Fruit fly (Drosophila melanogaster) whole organism, embryonic: ENCODE measurements around the gene Mst85C.

Experiments used
- Asciz ChIP-seq: fragments of 200-800 bp; sonication (Bioruptor generic); optimal IDR thresholded peaks from 2 replicates; lab custom pipeline; 2017; ENCODE audit warnings: missing biosample characterization, mild to moderate bottlenecking, missing genetic modification characterization, missing genetic modification reagents
- CG1024 ChIP-seq: fragments of 200-800 bp; sonication (Bioruptor generic); IDR thresholded peaks from 2 replicates; pipeline ENCODE4 v1.3.6; 2022; ENCODE audit warnings: missing biosample characterization, missing genetic modification characterization
- CG10267 ChIP-seq: fragments of 200-800 bp; sonication (Bioruptor generic); optimal IDR thresholded peaks from 2 replicates; lab custom pipeline; 2018; ENCODE audit warnings: missing biosample characterization, mild to moderate bottlenecking, missing genetic modification characterization, moderate library complexity
- CG10543 ChIP-seq: fragments of 200-800 bp; sonication (Bioruptor generic); optimal IDR thresholded peaks from 3 replicates; lab custom pipeline; 2017; ENCODE audit warnings: missing biosample characterization, mild to moderate bottlenecking, missing genetic modification characterization, moderate library complexity
- CG10959 ChIP-seq: fragments of 200-800 bp; sonication (Bioruptor generic); IDR thresholded peaks from 2 replicates; pipeline ENCODE4 v1.3.6; 2022; ENCODE audit warnings: missing biosample characterization, missing genetic modification characterization
- CG11247 ChIP-seq: fragments of 200-800 bp; sonication (Bioruptor generic); IDR thresholded peaks from 2 replicates; pipeline ENCODE4 v1.3.6; 2022; ENCODE audit warnings: missing biosample characterization, missing genetic modification characterization
- CG11504 ChIP-seq: fragments of 200-800 bp; sonication (Bioruptor generic); optimal IDR thresholded peaks from 3 replicates; lab custom pipeline; 2019; ENCODE audit warnings: missing biosample characterization, mild to moderate bottlenecking, missing genetic modification characterization, moderate library complexity
- CG11695 ChIP-seq: fragments of 200-800 bp; sonication (Bioruptor generic); IDR thresholded peaks from 3 replicates; pipeline ENCODE4 v1.3.6; 2022; ENCODE audit warnings: missing biosample characterization, missing genetic modification characterization
- CG12219 ChIP-seq: fragments of 200-800 bp; sonication (Bioruptor generic); optimal IDR thresholded peaks from 3 replicates; lab custom pipeline; 2018; ENCODE audit warnings: missing biosample characterization, mild to moderate bottlenecking, missing genetic modification characterization
- CG15479 ChIP-seq: fragments of 200-800 bp; sonication (Bioruptor generic); optimal IDR thresholded peaks from 3 replicates; lab custom pipeline; 2019; ENCODE audit warnings: missing biosample characterization, mild to moderate bottlenecking, missing genetic modification characterization, moderate library complexity
- CG16863 ChIP-seq: fragments of 200-800 bp; sonication (Bioruptor generic); optimal IDR thresholded peaks from 3 replicates; lab custom pipeline; 2016; ENCODE audit warnings: missing biosample characterization, missing genetic modification characterization
- CG17328 ChIP-seq: fragments of 200-800 bp; sonication (Bioruptor generic); IDR thresholded peaks from 2 replicates; pipeline ENCODE4 v1.3.6; 2022; ENCODE audit warnings: missing biosample characterization, missing genetic modification characterization
- CG17385 ChIP-seq: fragments of 200-800 bp; sonication (Bioruptor generic); optimal IDR thresholded peaks from 3 replicates; lab custom pipeline; 2018; ENCODE audit warnings: missing biosample characterization, mild to moderate bottlenecking, missing genetic modification characterization
- CG17568 ChIP-seq: fragments of 200-800 bp; sonication (Bioruptor generic); optimal IDR thresholded peaks from 2 replicates; lab custom pipeline; 2018; ENCODE audit warnings: missing biosample characterization, mild to moderate bottlenecking, missing genetic modification characterization, moderate library complexity
- CG17802 ChIP-seq: fragments of 200-800 bp; sonication (Bioruptor generic); optimal IDR thresholded peaks from 2 replicates; lab custom pipeline; 2018; ENCODE audit warnings: missing biosample characterization, mild to moderate bottlenecking, missing genetic modification characterization, moderate library complexity
- CG18262 ChIP-seq: fragments of 200-800 bp; optimal IDR thresholded peaks from 3 replicates; lab custom pipeline; 2019; ENCODE audit warnings: missing biosample characterization, mild to moderate bottlenecking, missing genetic modification characterization, moderate library complexity
- CG2712 ChIP-seq: fragments of 200-800 bp; optimal IDR thresholded peaks from 3 replicates; lab custom pipeline; 2019; ENCODE audit warnings: missing biosample characterization, mild to moderate bottlenecking, missing genetic modification characterization, moderate library complexity
- CG3163 ChIP-seq: fragments of 200-800 bp; sonication (Bioruptor generic); optimal IDR thresholded peaks from 3 replicates; lab custom pipeline; 2016; ENCODE audit warnings: missing biosample characterization, missing genetic modification characterization
- CG34422 ChIP-seq: fragments of 200-800 bp; sonication (Bioruptor generic); IDR thresholded peaks from 3 replicates; pipeline ENCODE4 v1.3.6; 2022; ENCODE audit warnings: missing biosample characterization, missing genetic modification characterization
- CG3726 ChIP-seq: fragments of 200-800 bp; sonication (Bioruptor generic); IDR thresholded peaks from 3 replicates; pipeline ENCODE4, ENCODE4 v1.3.6; 2022; ENCODE audit warnings: missing biosample characterization, missing genetic modification characterization
- CG4404 ChIP-seq: fragments of 200-800 bp; sonication (Bioruptor generic); IDR thresholded peaks from 2 replicates; pipeline ENCODE4 v1.3.6; 2022; ENCODE audit warnings: missing biosample characterization, missing genetic modification characterization
- CG4820 ChIP-seq: fragments of 200-800 bp; sonication (Bioruptor generic); optimal IDR thresholded peaks from 3 replicates; lab custom pipeline; 2016; ENCODE audit warnings: missing biosample characterization, missing genetic modification characterization
- CG6654 ChIP-seq: fragments of 200-800 bp; sonication (Bioruptor generic); optimal IDR thresholded peaks from 2 replicates; lab custom pipeline; 2017; ENCODE audit warnings: missing biosample characterization, mild to moderate bottlenecking, missing genetic modification characterization
- CG8388 ChIP-seq: fragments of 200-800 bp; sonication (Bioruptor generic); optimal IDR thresholded peaks from 2 replicates; lab custom pipeline; 2019; ENCODE audit warnings: missing biosample characterization, mild to moderate bottlenecking, missing genetic modification characterization, moderate library complexity
- CG8765 ChIP-seq: fragments of 200-800 bp; sonication (Bioruptor generic); IDR thresholded peaks from 2 replicates; pipeline ENCODE4 v1.3.6; 2022; ENCODE audit warnings: missing biosample characterization, missing genetic modification characterization
- E2f1 ChIP-seq: fragments of 200-800 bp; sonication (Bioruptor generic); IDR thresholded peaks from 2 replicates; pipeline ENCODE4 v1.3.6; 2022; ENCODE audit warnings: missing biosample characterization, missing genetic modification characterization
- Fer2 ChIP-seq: fragments of 200-800 bp; sonication (Bioruptor generic); optimal IDR thresholded peaks from 2 replicates; lab custom pipeline; 2018; ENCODE audit warnings: missing biosample characterization, mild to moderate bottlenecking, missing genetic modification characterization, moderate library complexity
- HLH3B ChIP-seq: fragments of 200-800 bp; sonication (Bioruptor generic); IDR thresholded peaks from 2 replicates; pipeline ENCODE4 v1.3.6; 2022; ENCODE audit warnings: missing biosample characterization, missing genetic modification characterization
- HLHmδ ChIP-seq: fragments of 200-800 bp; sonication (Bioruptor generic); optimal IDR thresholded peaks from 2 replicates; lab custom pipeline; 2018; ENCODE audit warnings: missing biosample characterization, mild to moderate bottlenecking, missing genetic modification characterization, moderate library complexity
- HmgD ChIP-seq: fragments of 200-800 bp; sonication (Bioruptor generic); optimal IDR thresholded peaks from 3 replicates; lab custom pipeline; 2016; ENCODE audit warnings: missing biosample characterization, missing genetic modification characterization
- NC2β ChIP-seq: fragments of 200-800 bp; sonication (Bioruptor generic); optimal IDR thresholded peaks from 2 replicates; lab custom pipeline; 2016; ENCODE audit warnings: missing biosample characterization, missing genetic modification characterization
- Ravus ChIP-seq: fragments of 200-800 bp; sonication (Bioruptor generic); IDR thresholded peaks from 2 replicates; pipeline ENCODE4 v1.3.6; 2022; ENCODE audit warnings: missing biosample characterization, missing genetic modification characterization
- Rx ChIP-seq: fragments of 200-800 bp; sonication (Bioruptor generic); IDR thresholded peaks from 2 replicates; pipeline ENCODE4 v1.3.6; 2022; ENCODE audit warnings: missing biosample characterization, missing genetic modification characterization
- TFAM ChIP-seq: fragments of 200-800 bp; sonication (Bioruptor generic); optimal IDR thresholded peaks from 2 replicates; lab custom pipeline; 2017; ENCODE audit warnings: missing biosample characterization, missing genetic modification characterization, inconsistent platforms
- Trl ChIP-seq, 3 experiments: fragments of >200 bp in 2 of 3; fragments of 200-800 bp in 1 of 3; sonication (Bioruptor generic) in 1 of 3; optimal IDR thresholded peaks; 2 replicates in 1 of 3; 3 replicates in 2 of 3; lab custom pipeline; 2016 to 2017; ENCODE audit warnings: missing biosample characterization in 1 of 3, missing genetic modification characterization in 1 of 3
- Xrp1 ChIP-seq: fragments of 200-800 bp; sonication (Bioruptor generic); IDR thresholded peaks from 2 replicates; pipeline ENCODE4 v1.3.6; 2022; ENCODE audit warnings: missing biosample characterization, missing genetic modification characterization
- bbx ChIP-seq: fragments of 200-800 bp; sonication (Bioruptor generic); IDR thresholded peaks from 2 replicates; pipeline ENCODE4 v1.3.6; 2022; ENCODE audit warnings: missing biosample characterization, missing genetic modification characterization; ENCODE audit not compliant: partially characterized antibody
- cad ChIP-seq: fragments of >200 bp; optimal IDR thresholded peaks from 2 replicates; lab custom pipeline; 2017; ENCODE audit warnings: missing biosample characterization, missing genetic modification characterization
- cato ChIP-seq: fragments of 200-800 bp; sonication (Bioruptor generic); optimal IDR thresholded peaks from 2 replicates; lab custom pipeline; 2016; ENCODE audit warnings: missing biosample characterization, missing genetic modification characterization, borderline replicate concordance
- ci ChIP-seq: fragments of 200-800 bp; sonication (Bioruptor generic); IDR thresholded peaks from 3 replicates; pipeline ENCODE4 v1.3.6; 2022; ENCODE audit warnings: missing biosample characterization, missing genetic modification characterization
- da ChIP-seq: fragments of 200-800 bp; sonication (Bioruptor generic); optimal IDR thresholded peaks from 2 replicates; lab custom pipeline; 2016; ENCODE audit warnings: missing biosample characterization, missing genetic modification characterization
- dan ChIP-seq: fragments of 200-800 bp; sonication (Bioruptor generic); IDR thresholded peaks from 2 replicates; pipeline ENCODE4 v1.3.6; 2022; ENCODE audit warnings: missing biosample characterization, missing genetic modification characterization
- disco-r ChIP-seq: fragments of 200-800 bp; sonication (Bioruptor generic); optimal IDR thresholded peaks from 2 replicates; lab custom pipeline; 2016; ENCODE audit warnings: missing biosample characterization, missing genetic modification characterization
- ken ChIP-seq: fragments of 200-800 bp; sonication (Bioruptor generic); IDR thresholded peaks from 3 replicates; pipeline ENCODE4 v1.3.6; 2022; ENCODE audit warnings: missing biosample characterization, missing genetic modification characterization
- mam ChIP-seq: fragments of 200-800 bp; sonication (Bioruptor generic); optimal IDR thresholded peaks from 3 replicates; lab custom pipeline; 2016; ENCODE audit warnings: missing biosample characterization, missing genetic modification characterization
- nerfin-2 ChIP-seq: fragments of 200-800 bp; sonication (Bioruptor generic); IDR thresholded peaks from 2 replicates; pipeline ENCODE4 v1.3.6; 2022; ENCODE audit warnings: missing biosample characterization, missing genetic modification characterization; ENCODE audit not compliant: partially characterized antibody
- otp ChIP-seq: fragments of 200-800 bp; sonication (Bioruptor generic); IDR thresholded peaks from 3 replicates; pipeline ENCODE4, ENCODE4 v1.3.6; 2022; ENCODE audit warnings: missing biosample characterization, missing genetic modification characterization
- pfk ChIP-seq: fragments of 200-800 bp; sonication (Bioruptor generic); optimal IDR thresholded peaks from 2 replicates; lab custom pipeline; 2018; ENCODE audit warnings: missing biosample characterization, mild to moderate bottlenecking, missing genetic modification characterization, moderate library complexity
- pho ChIP-seq: fragments of 200-800 bp; sonication (Bioruptor generic); optimal IDR thresholded peaks from 2 replicates; lab custom pipeline; 2016; ENCODE audit warnings: missing biosample characterization, missing genetic modification characterization
- tup ChIP-seq: fragments of 200-800 bp; sonication (Bioruptor generic); optimal IDR thresholded peaks from 2 replicates; lab custom pipeline; 2016; ENCODE audit warnings: missing biosample characterization, mild to moderate bottlenecking, missing genetic modification characterization, moderate library complexity

Mst85C gene

dm6 chr3R:9031797-9032418 lies 16.5 kb upstream of the Mst85C start (continued):
- TF ChIP-seq HmgD (GFP tag; lab: Kevin White, UChicago) (peak; percentile 72), CG11504 (tag; lab: Kevin White, UChicago) (peak; percentile 92), CG3163 (peak; percentile 54), pho (GFP tag; lab: Kevin White, UChicago) (peak; percentile 85), mam (GFP tag; lab: Kevin White, UChicago) (peak; percentile 87), CG4404 (GFP tag; lab: Robert Waterston, UW) (peak; percentile 69), CG17385 (GFP tag; lab: Kevin White, UChicago) (peak; percentile 84), Ravus (GFP tag; lab: Robert Waterston, UW) (peak; percentile 55), ci (GFP tag; lab: Robert Waterston, UW) (peak; percentile 97), bbx (GFP tag; lab: Robert Waterston, UW) (no peak), dan (GFP tag; lab: Robert Waterston, UW) (no peak), CG2712 (tag; lab: Kevin White, UChicago) (peak; percentile 86), CG16863 (GFP tag; lab: Kevin White, UChicago) (peak; percentile 75), CG11247 (GFP tag; lab: Robert Waterston, UW) (peak; percentile 78), HLHmδ (GFP tag; lab: Kevin White, UChicago) (no peak), CG10543 (GFP tag; lab: Kevin White, UChicago) (no peak), CG11695 (GFP tag; lab: Robert Waterston, UW) (peak; percentile 95), CG12219 (GFP tag; lab: Kevin White, UChicago) (peak; percentile 86), nerfin-2 (GFP tag; lab: Robert Waterston, UW) (no peak), ken (peak; percentile 90), da (GFP tag; lab: Kevin White, UChicago) (no peak), otp (GFP tag; lab: Robert Waterston, UW) (peak; percentile 88), CG6654 (GFP tag; lab: Kevin White, UChicago) (peak; percentile 60), pfk (GFP tag; lab: Kevin White, UChicago) (no peak), CG17328 (GFP tag; lab: Robert Waterston, UW) (peak; percentile 92), CG3726 (GFP tag; lab: Robert Waterston, UW) (peak; percentile 85; the same call in 2 of the 3 replicates), CG8765 (GFP tag; lab: Robert Waterston, UW) (peak; percentile 47; the same call in 1 of the 2 replicates), CG34422 (GFP tag; lab: Robert Waterston, UW) (peak; percentile 91), CG10959 (GFP tag; lab: Robert Waterston, UW) (peak; percentile 75), Xrp1 (peak; percentile 91), E2f1 (GFP tag; lab: Robert Waterston, UW) (peak; percentile 86), CG1024 (peak; percentile 82), TFAM (GFP tag; lab: Kevin White, UChicago) (peak; percentile 14), CG10267 (tag; lab: Kevin White, UChicago) (peak; percentile 79), Fer2 (tag; lab: Kevin White, UChicago) (peak; percentile 49), CG8388 (GFP tag; lab: Kevin White, UChicago) (peak; percentile 83), cad (GFP tag; lab: Kevin White, UChicago) (no peak), CG4820 (GFP tag; lab: Kevin White, UChicago) (peak; percentile 83), Trl (optimal IDR thresholded peaks at IDR 0.05; lab: Kevin White, UChicago) (no peak), Trl (GFP tag; optimal IDR thresholded peaks at IDR 0.05; lab: Kevin White, UChicago) (peak; percentile 85), HLH3B (GFP tag; lab: Robert Waterston, UW) (peak; percentile 92), disco-r (GFP tag; lab: Kevin White, UChicago) (peak; percentile 77), CG17802 (tag; lab: Kevin White, UChicago) (peak; percentile 64), CG15479 (GFP tag; lab: Kevin White, UChicago) (no peak), tup (peak; percentile 83), CG17568 (GFP tag; lab: Kevin White, UChicago) (peak; percentile 85), NC2β (GFP tag; lab: Kevin White, UChicago) (peak; percentile 73), Asciz (GFP tag; lab: Kevin White, UChicago) (peak; percentile 87), Rx (GFP tag; lab: Robert Waterston, UW) (peak; percentile 88), cato (GFP tag; lab: Kevin White, UChicago) (peak; percentile 58), CG18262 (tag; lab: Kevin White, UChicago) (peak; percentile 84)
